Fruit fly (Drosophila melanogaster): ENCODE measurements around the gene CG31516.
A peak's percentile ranks its signal among the peaks of the same experiment; 100 is the strongest.
"Not testable (repeated sequence)": the region's sequence is repeated elsewhere in the genome, so short reads cannot be mapped to it uniquely, and the experiment has no call there.

The CG31516 gene

dm6 chr3R:4241776-4242175 is 21.8 kb upstream of the CG31516 start:
- no peak for TF ChIP-seq Dll (optimal IDR thresholded peaks at IDR 0.05)

- TF ChIP-seq usp (GFP tag; optimal IDR thresholded peaks at IDR 0.05) (no peak), Dll (optimal IDR thresholded peaks at IDR 0.05) (no peak), pan (optimal IDR thresholded peaks at IDR 0.05) (no peak), psq (optimal IDR thresholded peaks at IDR 0.05) (no peak), CG8478 (optimal IDR thresholded peaks at IDR 0.05) (no peak), EcR (GFP tag; optimal IDR thresholded peaks at IDR 0.05) (no peak)
These were observed 16.6 kb upstream of the CG31516 start for dm6 chr3R:4236534-4236933.

- TF ChIP-seq Dll (optimal IDR thresholded peaks at IDR 0.05) (no peak), pan (optimal IDR thresholded peaks at IDR 0.05) (no peak), psq (optimal IDR thresholded peaks at IDR 0.05) (no peak), CG8478 (optimal IDR thresholded peaks at IDR 0.05) (no peak), EcR (GFP tag; optimal IDR thresholded peaks at IDR 0.05) (no peak), usp (GFP tag; optimal IDR thresholded peaks at IDR 0.05) (no peak)
These were observed 15.1 kb upstream of the CG31516 start, which contains the start of gene Gel for dm6 chr3R:4234991-4235553. Gel (plus strand) TSS chr3R:4235217.

dm6 chr3R:4233018-4233385 is 13.1 kb upstream of the CG31516 start, which contains the start of gene abs:
abs (plus strand) TSS chr3R:4233047.
- TF ChIP-seq Dll (optimal IDR thresholded peaks at IDR 0.05), result no peak
- TF ChIP-seq pan (optimal IDR thresholded peaks at IDR 0.05), result no peak
- TF ChIP-seq usp (GFP tag; optimal IDR thresholded peaks at IDR 0.05), result no peak
- TF ChIP-seq CG8478 (optimal IDR thresholded peaks at IDR 0.05), result no peak
- TF ChIP-seq EcR (GFP tag; optimal IDR thresholded peaks at IDR 0.05), result no peak
- TF ChIP-seq psq (optimal IDR thresholded peaks at IDR 0.05), result no peak

dm6 chr3R:4232139-4233017 is 12.4 kb upstream of the CG31516 start, which contains the start of gene CG14641:
CG14641 (minus strand) TSS chr3R:4232342.
- TF ChIP-seq Dll (optimal IDR thresholded peaks at IDR 0.05), result no peak
- no peak for TF ChIP-seq CG8478 (optimal IDR thresholded peaks at IDR 0.05)
- TF ChIP-seq EcR (GFP tag; optimal IDR thresholded peaks at IDR 0.05), result no peak
- no peak for TF ChIP-seq pan (optimal IDR thresholded peaks at IDR 0.05)
- no peak for TF ChIP-seq usp (GFP tag; optimal IDR thresholded peaks at IDR 0.05)
- TF ChIP-seq psq (optimal IDR thresholded peaks at IDR 0.05), result no peak

- TF ChIP-seq Dll (optimal IDR thresholded peaks at IDR 0.05) (no peak), psq (optimal IDR thresholded peaks at IDR 0.05) (no peak), usp (GFP tag; optimal IDR thresholded peaks at IDR 0.05) (no peak), EcR (GFP tag; optimal IDR thresholded peaks at IDR 0.05) (no peak), CG8478 (optimal IDR thresholded peaks at IDR 0.05) (no peak), pan (optimal IDR thresholded peaks at IDR 0.05) (no peak)
These were observed 9.3 kb upstream of the CG31516 start, which contains the start of gene DhpD for dm6 chr3R:4229137-4229764. DhpD (minus strand) TSS chr3R:4229238.

dm6 chr3R:4228426-4228825 is 8.5 kb upstream of the CG31516 start:
- TF ChIP-seq EcR (GFP tag; optimal IDR thresholded peaks at IDR 0.05) (no peak), pan (optimal IDR thresholded peaks at IDR 0.05) (no peak), CG8478 (optimal IDR thresholded peaks at IDR 0.05) (no peak), psq (optimal IDR thresholded peaks at IDR 0.05) (no peak), usp (GFP tag; optimal IDR thresholded peaks at IDR 0.05) (no peak), Dll (optimal IDR thresholded peaks at IDR 0.05) (no peak)

dm6 chr3R:4220780-4221179 is 850 bp upstream of the CG31516 start:
- TF ChIP-seq usp (GFP tag; optimal IDR thresholded peaks at IDR 0.05) (no peak), pan (optimal IDR thresholded peaks at IDR 0.05) (no peak), CG8478 (optimal IDR thresholded peaks at IDR 0.05) (no peak), Dll (optimal IDR thresholded peaks at IDR 0.05) (no peak), psq (optimal IDR thresholded peaks at IDR 0.05) (no peak), EcR (GFP tag; optimal IDR thresholded peaks at IDR 0.05) (no peak)

- TF ChIP-seq EcR (GFP tag; optimal IDR thresholded peaks at IDR 0.05) (no peak), pan (optimal IDR thresholded peaks at IDR 0.05) (no peak), Dll (optimal IDR thresholded peaks at IDR 0.05) (peak; percentile 18)
These were observed 4.5 kb downstream of the CG31516 start, which contains the start of gene CG14636 for dm6 chr3R:4215264-4215993. CG14636 (minus strand) TSS chr3R:4215314.

- TF ChIP-seq EcR (GFP tag; optimal IDR thresholded peaks at IDR 0.05) (no peak), Dll (optimal IDR thresholded peaks at IDR 0.05) (peak; percentile 14), pan (optimal IDR thresholded peaks at IDR 0.05) (no peak)
These were observed 5.3 kb downstream of the CG31516 start for dm6 chr3R:4214601-4215000.

dm6 chr3R:4214038-4214437 is 5.9 kb downstream of the CG31516 start:
- TF ChIP-seq psq (optimal IDR thresholded peaks at IDR 0.05) (no peak), EcR (GFP tag; optimal IDR thresholded peaks at IDR 0.05) (peak in 1 of 2 experiments; percentile 70)

- not testable (repeated sequence) for TF ChIP-seq EcR (GFP tag; optimal IDR thresholded peaks at IDR 0.05); psq (optimal IDR thresholded peaks at IDR 0.05); usp (GFP tag; optimal IDR thresholded peaks at IDR 0.05)
These were observed 8.4 kb downstream of the CG31516 start, which contains the start of gene aux for dm6 chr3R:4211483-4211882. aux (plus strand) TSS chr3R:4211783.

Measured in whole organism.